Worm (Caenorhabditis elegans) whole organism, L1 larva: ENCODE measurements around the gene Y54G2A.36.

Source experiments
- alr-1 ChIP-seq: fragments of 200-800 bp; sonication (Bioruptor generic); optimal IDR thresholded peaks from 2 replicates; lab custom pipeline; 2018; ENCODE audit warnings: borderline replicate concordance, mild to moderate bottlenecking, missing genetic modification characterization, missing compliant biosample characterization
- blmp-1 ChIP-seq: fragments of 150-350 bp; optimal IDR thresholded peaks from 2 replicates; lab custom pipeline; 2014; ENCODE audit warnings: missing biosample characterization, missing genetic modification characterization
- ces-1 ChIP-seq: fragments of 150-350 bp; optimal IDR thresholded peaks from 2 replicates; lab custom pipeline; 2014; ENCODE audit warnings: missing biosample characterization, missing genetic modification reagents, missing genetic modification characterization
- dpl-1 ChIP-seq, 3 experiments: fragments of 150-350 bp in 2 of 3; sonication (generic microtip) in 1 of 3; optimal IDR thresholded peaks; 2 replicates each; lab custom pipeline; 2014 to 2017; ENCODE audit warnings: missing biosample characterization in 3 of 3, missing genetic modification characterization in 3 of 3, missing genetic modification reagents in 3 of 3
- mep-1 ChIP-seq: fragments of 150-350 bp; optimal IDR thresholded peaks from 2 replicates; lab custom pipeline; 2014; ENCODE audit warnings: missing biosample characterization, missing genetic modification characterization
- nhr-12 ChIP-seq: sonication (generic microtip); optimal IDR thresholded peaks from 2 replicates; lab custom pipeline; 2017; ENCODE audit warnings: missing biosample characterization, missing genetic modification characterization
- nhr-28 ChIP-seq: fragments of 150-350 bp; optimal IDR thresholded peaks from 2 replicates; lab custom pipeline; 2014; ENCODE audit warnings: missing biosample characterization, missing genetic modification characterization
- nhr-76 ChIP-seq: sonication (generic microtip); optimal IDR thresholded peaks from 2 replicates; lab custom pipeline; 2017; ENCODE audit warnings: missing biosample characterization, missing genetic modification characterization
- pax-3 ChIP-seq: fragments of 200-800 bp; sonication (Bioruptor generic); optimal IDR thresholded peaks from 2 replicates; lab custom pipeline; 2018; ENCODE audit warnings: mild to moderate bottlenecking, missing genetic modification characterization, moderate library complexity, missing compliant biosample characterization
- sox-4 ChIP-seq: sonication (generic microtip); optimal IDR thresholded peaks from 2 replicates; lab custom pipeline; 2016; ENCODE audit warnings: missing genetic modification characterization, missing compliant biosample characterization
- unc-130 ChIP-seq: fragments of 150-350 bp; optimal IDR thresholded peaks from 2 replicates; lab custom pipeline; 2017; ENCODE audit warnings: missing biosample characterization, missing genetic modification characterization, inconsistent platforms
- vab-15 ChIP-seq: sonication (generic microtip); optimal IDR thresholded peaks from 2 replicates; lab custom pipeline; 2017; ENCODE audit warnings: missing genotype, mild to moderate bottlenecking, missing genetic modification characterization, missing compliant biosample characterization
- zag-1 ChIP-seq: fragments of 150-350 bp; optimal IDR thresholded peaks from 2 replicates; lab custom pipeline; 2014; ENCODE audit warnings: missing biosample characterization, missing genetic modification characterization

- no peak for TF ChIP-seq alr-1 (tag; lab: Kevin White, UChicago)
- no peak for TF ChIP-seq blmp-1 (tag; lab: Kevin White, UChicago)
- no peak for TF ChIP-seq nhr-12
- TF ChIP-seq unc-130, result no peak
- TF ChIP-seq mep-1 (tag; lab: Kevin White, UChicago), result no peak
- no peak for TF ChIP-seq ces-1 (GFP tag; lab: Kevin White, UChicago)
- TF ChIP-seq zag-1 (tag; lab: Kevin White, UChicago), result no peak
- no peak for TF ChIP-seq dpl-1 (GFP tag; optimal IDR thresholded peaks at IDR 0.05; lab: Kevin White, UChicago)
- TF ChIP-seq pax-3 (tag; lab: Kevin White, UChicago), result no peak
- TF ChIP-seq sox-4 (tag; lab: Kevin White, UChicago), result no peak
- TF ChIP-seq nhr-76 (tag; lab: Kevin White, UChicago), result no peak
- no peak for TF ChIP-seq nhr-28 (tag; lab: Kevin White, UChicago)
- TF ChIP-seq vab-15, result no peak
Measured at ce11 chrIV:2931228-2931627, 33.7 kb downstream of the Y54G2A.36 start, which contains the start of gene samt-1.
